Fruit fly (Drosophila melanogaster) whole organism, embryonic: Measurements from ENCODE around the gene CG31360.

Source experiments
- Awh ChIP-seq: fragments of 200-800 bp; sonication (Bioruptor generic); IDR thresholded peaks from 2 replicates; pipeline ENCODE4, ENCODE4 v1.3.6; 2022; ENCODE audit warnings: missing biosample characterization, missing genetic modification characterization
- CG10209 ChIP-seq: fragments of 200-800 bp; sonication (Bioruptor generic); optimal IDR thresholded peaks from 3 replicates; lab custom pipeline; 2017; ENCODE audit warnings: missing biosample characterization, mild to moderate bottlenecking, missing genetic modification characterization, missing genetic modification reagents
- CG10366 ChIP-seq: fragments of 200-800 bp; sonication (Bioruptor generic); IDR thresholded peaks from 2 replicates; pipeline ENCODE4 v1.3.6; 2022; ENCODE audit warnings: missing biosample characterization, missing genetic modification characterization
- CG10565 ChIP-seq: fragments of 200-800 bp; sonication (Bioruptor generic); optimal IDR thresholded peaks from 3 replicates; lab custom pipeline; 2016; ENCODE audit warnings: missing biosample characterization, mild to moderate bottlenecking, missing genetic modification characterization
- CG11093 ChIP-seq: fragments of 200-800 bp; sonication (Bioruptor generic); IDR thresholded peaks from 3 replicates; pipeline ENCODE4 v1.3.6; 2022; ENCODE audit warnings: missing biosample characterization, missing genetic modification characterization
- CG11504 ChIP-seq: fragments of 200-800 bp; sonication (Bioruptor generic); optimal IDR thresholded peaks from 3 replicates; lab custom pipeline; 2019; ENCODE audit warnings: missing biosample characterization, mild to moderate bottlenecking, missing genetic modification characterization, moderate library complexity
- CG12155 ChIP-seq: fragments of 200-800 bp; sonication (Bioruptor generic); optimal IDR thresholded peaks from 3 replicates; lab custom pipeline; 2016; ENCODE audit warnings: missing biosample characterization, missing genetic modification characterization
- CG12299 ChIP-seq: fragments of 200-800 bp; sonication (Bioruptor generic); optimal IDR thresholded peaks from 2 replicates; lab custom pipeline; 2018; ENCODE audit warnings: missing biosample characterization, mild to moderate bottlenecking, missing genetic modification characterization
- CG14710 ChIP-seq: fragments of 200-800 bp; sonication (Bioruptor generic); optimal IDR thresholded peaks from 3 replicates; lab custom pipeline; 2019; ENCODE audit warnings: missing biosample characterization, mild to moderate bottlenecking, missing genetic modification characterization, moderate library complexity
- CG14860 ChIP-seq: fragments of 200-800 bp; sonication (Bioruptor generic); IDR thresholded peaks from 3 replicates; pipeline ENCODE4 v1.3.6; 2022; ENCODE audit warnings: missing biosample characterization, missing genetic modification characterization; ENCODE audit not compliant: partially characterized antibody
- CG15011 ChIP-seq: fragments of 200-800 bp; sonication (Bioruptor generic); optimal IDR thresholded peaks from 3 replicates; lab custom pipeline; 2018; ENCODE audit warnings: missing biosample characterization, mild to moderate bottlenecking, missing genetic modification characterization
- CG15269 ChIP-seq: fragments of 200-800 bp; sonication (Bioruptor generic); optimal IDR thresholded peaks from 2 replicates; lab custom pipeline; 2018; ENCODE audit warnings: missing biosample characterization, mild to moderate bottlenecking, missing genetic modification characterization, moderate library complexity
- CG15514 ChIP-seq: fragments of 200-800 bp; sonication (Bioruptor generic); optimal IDR thresholded peaks from 3 replicates; lab custom pipeline; 2017; ENCODE audit warnings: missing biosample characterization, missing genetic modification characterization, mild to moderate bottlenecking, moderate library complexity, missing genetic modification reagents
- CG15601 ChIP-seq: fragments of 200-800 bp; sonication (Bioruptor generic); optimal IDR thresholded peaks from 3 replicates; lab custom pipeline; 2019; ENCODE audit warnings: missing biosample characterization, mild to moderate bottlenecking, missing genetic modification characterization, moderate library complexity
- CG1603 ChIP-seq: fragments of 200-800 bp; sonication (Bioruptor generic); optimal IDR thresholded peaks from 2 replicates; lab custom pipeline; 2019; ENCODE audit warnings: missing biosample characterization, mild to moderate bottlenecking, missing genetic modification characterization, moderate library complexity
- CG17568 ChIP-seq: fragments of 200-800 bp; sonication (Bioruptor generic); optimal IDR thresholded peaks from 2 replicates; lab custom pipeline; 2018; ENCODE audit warnings: missing biosample characterization, mild to moderate bottlenecking, missing genetic modification characterization, moderate library complexity
- CG18262 ChIP-seq: fragments of 200-800 bp; optimal IDR thresholded peaks from 3 replicates; lab custom pipeline; 2019; ENCODE audit warnings: missing biosample characterization, mild to moderate bottlenecking, missing genetic modification characterization, moderate library complexity
- CG2202 ChIP-seq: fragments of 200-800 bp; sonication (Bioruptor generic); optimal IDR thresholded peaks from 2 replicates; lab custom pipeline; 2018; ENCODE audit warnings: missing biosample characterization, mild to moderate bottlenecking, missing genetic modification characterization
- CG30020 ChIP-seq: fragments of 200-800 bp; optimal IDR thresholded peaks from 2 replicates; lab custom pipeline; 2019; ENCODE audit warnings: missing biosample characterization, mild to moderate bottlenecking, missing genetic modification characterization, moderate library complexity
- CG43689 ChIP-seq: fragments of 200-800 bp; sonication (Bioruptor generic); IDR thresholded peaks from 2 replicates; pipeline ENCODE4 v1.3.6; 2022; ENCODE audit warnings: missing biosample characterization, missing genetic modification characterization
- CG4707 ChIP-seq: fragments of 200-800 bp; sonication (Bioruptor generic); optimal IDR thresholded peaks from 2 replicates; lab custom pipeline; 2018; ENCODE audit warnings: missing biosample characterization, mild to moderate bottlenecking, missing genetic modification characterization, moderate library complexity
- CG6654 ChIP-seq: fragments of 200-800 bp; sonication (Bioruptor generic); optimal IDR thresholded peaks from 2 replicates; lab custom pipeline; 2017; ENCODE audit warnings: missing biosample characterization, mild to moderate bottlenecking, missing genetic modification characterization
- CG7357 ChIP-seq: fragments of 200-800 bp; sonication (Bioruptor generic); IDR thresholded peaks from 3 replicates; pipeline ENCODE4 v1.3.6; 2022; ENCODE audit warnings: missing biosample characterization, missing genetic modification characterization
- CG8089 ChIP-seq: fragments of 200-800 bp; sonication (Bioruptor generic); optimal IDR thresholded peaks from 3 replicates; lab custom pipeline; 2016; ENCODE audit warnings: missing biosample characterization, missing genetic modification characterization
- CG9609 ChIP-seq: fragments of 200-800 bp; sonication (Bioruptor generic); optimal IDR thresholded peaks from 3 replicates; lab custom pipeline; 2016; ENCODE audit warnings: missing biosample characterization, missing genetic modification characterization
- CoRest ChIP-seq: fragments of 200-800 bp; sonication (Bioruptor generic); optimal IDR thresholded peaks from 3 replicates; lab custom pipeline; 2018; ENCODE audit warnings: missing biosample characterization, mild to moderate bottlenecking, missing genetic modification characterization, moderate library complexity
- Hr39 ChIP-seq: fragments of >200 bp; optimal IDR thresholded peaks from 2 replicates; lab custom pipeline; 2017
- Hr51 ChIP-seq, 2 experiments: fragments of 200-800 bp; sonication (Bioruptor generic); optimal IDR thresholded peaks; 2 replicates in 1 of 2; 3 replicates in 1 of 2; lab custom pipeline; 2016 to 2018; ENCODE audit warnings: missing biosample characterization in 2 of 2, missing genetic modification characterization in 2 of 2, mild to moderate bottlenecking in 1 of 2, moderate library complexity in 1 of 2
- Lpt ChIP-seq: fragments of >200 bp; optimal IDR thresholded peaks from 2 replicates; lab custom pipeline; 2018; ENCODE audit warnings: missing biosample characterization, missing genetic modification characterization
- Med ChIP-seq: fragments of 200-800 bp; sonication (Bioruptor generic); peaks from one replicate; lab custom pipeline; 2016; ENCODE audit warnings: missing biosample characterization, missing genetic modification characterization, mild to moderate bottlenecking, inconsistent platforms, moderate library complexity
- NC2β ChIP-seq: fragments of 200-800 bp; sonication (Bioruptor generic); optimal IDR thresholded peaks from 2 replicates; lab custom pipeline; 2016; ENCODE audit warnings: missing biosample characterization, missing genetic modification characterization
- NFAT ChIP-seq: fragments of 200-800 bp; sonication (Bioruptor generic); IDR thresholded peaks from 2 replicates; pipeline ENCODE4 v1.3.6; 2022; ENCODE audit warnings: missing biosample characterization, missing genetic modification characterization
- Vsx1 ChIP-seq: fragments of 200-800 bp; sonication (Bioruptor generic); optimal IDR thresholded peaks from 2 replicates; lab custom pipeline; 2017; ENCODE audit warnings: missing biosample characterization, mild to moderate bottlenecking, missing genetic modification characterization, missing genetic modification reagents
- Xbp1 ChIP-seq: fragments of 200-800 bp; sonication (Bioruptor generic); optimal IDR thresholded peaks from 3 replicates; lab custom pipeline; 2016; ENCODE audit warnings: missing biosample characterization, mild to moderate bottlenecking, missing genetic modification characterization
- YL-1 ChIP-seq: fragments of 200-800 bp; sonication (Bioruptor generic); optimal IDR thresholded peaks from 3 replicates; lab custom pipeline; 2017; ENCODE audit warnings: missing biosample characterization, mild to moderate bottlenecking, missing genetic modification characterization
- abd-A ChIP-seq: fragments of 200-800 bp; sonication (Bioruptor generic); optimal IDR thresholded peaks from 3 replicates; lab custom pipeline; 2019; ENCODE audit warnings: missing biosample characterization, mild to moderate bottlenecking, missing genetic modification characterization, moderate library complexity
- ac ChIP-seq: fragments of 200-800 bp; sonication (Bioruptor generic); optimal IDR thresholded peaks from 3 replicates; lab custom pipeline; 2017; ENCODE audit warnings: missing biosample characterization, mild to moderate bottlenecking, missing genetic modification characterization
- bab2 ChIP-seq: fragments of 200-800 bp; sonication (Bioruptor generic); optimal IDR thresholded peaks from 2 replicates; lab custom pipeline; 2016; ENCODE audit warnings: missing biosample characterization, missing genetic modification characterization
- cg ChIP-seq: fragments of 200-800 bp; sonication (Bioruptor generic); optimal IDR thresholded peaks from 3 replicates; lab custom pipeline; 2019; ENCODE audit warnings: missing biosample characterization, mild to moderate bottlenecking, missing genetic modification characterization, moderate library complexity
- chif ChIP-seq, 2 experiments: fragments of 200-800 bp; sonication (Bioruptor generic); optimal IDR thresholded peaks; 3 replicates each; lab custom pipeline; 2016; ENCODE audit warnings: missing biosample characterization in 2 of 2, missing genetic modification characterization in 2 of 2
- chn ChIP-seq: fragments of 200-800 bp; sonication (Bioruptor generic); optimal IDR thresholded peaks from 2 replicates; lab custom pipeline; 2016; ENCODE audit warnings: missing biosample characterization, missing genetic modification characterization
- emc ChIP-seq: fragments of 200-800 bp; sonication (Bioruptor generic); optimal IDR thresholded peaks from 2 replicates; lab custom pipeline; 2016; ENCODE audit warnings: missing biosample characterization, missing genetic modification characterization
- gcm2 ChIP-seq: fragments of 200-800 bp; sonication (Bioruptor generic); optimal IDR thresholded peaks from 2 replicates; lab custom pipeline; 2016; ENCODE audit warnings: missing biosample characterization, missing genetic modification characterization
- gfzf ChIP-seq: fragments of 200-800 bp; sonication (Bioruptor generic); optimal IDR thresholded peaks from 2 replicates; lab custom pipeline; 2016; ENCODE audit warnings: missing biosample characterization, mild to moderate bottlenecking, missing genetic modification characterization, moderate library complexity
- jing ChIP-seq: fragments of 200-800 bp; sonication (Bioruptor generic); optimal IDR thresholded peaks from 2 replicates; lab custom pipeline; 2018; ENCODE audit warnings: missing biosample characterization, mild to moderate bottlenecking, missing genetic modification characterization
- pb ChIP-seq: fragments of 200-800 bp; sonication (Bioruptor generic); optimal IDR thresholded peaks from 3 replicates; lab custom pipeline; 2016; ENCODE audit warnings: missing biosample characterization, missing genetic modification characterization
- slou ChIP-seq: fragments of 200-800 bp; sonication (Bioruptor generic); optimal IDR thresholded peaks from 3 replicates; lab custom pipeline; 2016; ENCODE audit warnings: missing biosample characterization, missing genetic modification characterization
- so ChIP-seq: fragments of 200-800 bp; sonication (Bioruptor generic); IDR thresholded peaks from 3 replicates; pipeline ENCODE4 v1.3.6; 2022; ENCODE audit warnings: missing biosample characterization, missing genetic modification characterization
- tna ChIP-seq: fragments of 200-800 bp; sonication (Bioruptor generic); IDR thresholded peaks from 2 replicates; pipeline ENCODE4 v1.3.6; 2022; ENCODE audit warnings: missing biosample characterization, missing genetic modification characterization; ENCODE audit not compliant: partially characterized antibody
- toy ChIP-seq: fragments of 200-800 bp; sonication (Bioruptor generic); IDR thresholded peaks from 2 replicates; pipeline ENCODE4 v1.3.6; 2022; ENCODE audit warnings: missing biosample characterization, missing genetic modification characterization
- yki ChIP-seq: fragments of >200 bp; optimal IDR thresholded peaks from 3 replicates; lab custom pipeline; 2018

CG31360 gene

DNA sequence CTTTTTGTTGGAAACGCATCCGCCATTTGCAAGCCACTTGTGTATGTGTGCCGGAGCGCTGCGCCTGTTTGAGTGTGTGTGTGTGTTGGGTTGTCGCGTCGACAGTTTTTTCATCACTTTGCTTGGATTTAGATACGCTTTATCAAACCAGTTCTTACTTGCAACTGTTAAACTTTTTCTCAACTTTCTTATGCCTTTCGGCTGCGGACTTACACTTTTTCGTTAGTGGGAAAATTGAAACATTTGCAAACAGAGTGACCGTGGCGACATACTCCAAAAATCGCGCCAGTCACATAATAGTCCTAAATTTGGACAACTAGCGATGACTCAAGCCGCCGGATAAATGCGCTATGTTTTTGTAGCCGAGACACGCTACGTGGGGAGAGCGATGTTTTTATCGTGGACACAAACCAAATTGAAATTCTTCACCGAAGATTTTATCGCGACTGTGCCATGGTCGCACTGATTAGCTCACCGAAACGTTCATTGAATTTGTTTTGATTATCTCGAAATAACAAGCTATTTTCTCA, 2.6 kb upstream of the CG31360 start, which contains the start of the genes alt and CG7655 (continued):
- TF ChIP-seq abd-A (tag; lab: Kevin White, UChicago), result no peak
- TF ChIP-seq chif (GFP tag; optimal IDR thresholded peaks at IDR 0.05; lab: Kevin White, UChicago), result no peak
- no peak for TF ChIP-seq gcm2 (GFP tag; lab: Kevin White, UChicago)
- peak; percentile 93 for TF ChIP-seq CG1603
- TF ChIP-seq so (GFP tag; lab: Robert Waterston, UW), result no peak
- TF ChIP-seq CG15601 (tag; lab: Kevin White, UChicago), result peak; percentile 72
- peak; percentile 34 for TF ChIP-seq CoRest (tag; lab: Kevin White, UChicago)
- TF ChIP-seq NC2β (GFP tag; lab: Kevin White, UChicago), result peak; percentile 64
- no peak for TF ChIP-seq CG17568 (GFP tag; lab: Kevin White, UChicago)
- TF ChIP-seq CG15269, result no peak
- TF ChIP-seq Hr51 (GFP tag; optimal IDR thresholded peaks at IDR 0.05; lab: Kevin White, UChicago), result no peak
- TF ChIP-seq pb (GFP tag; lab: Kevin White, UChicago), result peak; percentile 26
- TF ChIP-seq emc, result no peak
- no peak for TF ChIP-seq CG43689 (GFP tag; lab: Robert Waterston, UW)
- no peak for TF ChIP-seq CG10209 (GFP tag; lab: Kevin White, UChicago)
- no peak for TF ChIP-seq CG10565 (GFP tag; lab: Kevin White, UChicago)
- peak; percentile 24 for TF ChIP-seq CG9609 (GFP tag; lab: Kevin White, UChicago)
- no peak for TF ChIP-seq chn (GFP tag; lab: Kevin White, UChicago)
- no peak for TF ChIP-seq CG15011
- TF ChIP-seq ac, result no peak
- no peak for TF ChIP-seq slou (GFP tag; lab: Kevin White, UChicago)
- TF ChIP-seq CG6654 (GFP tag; lab: Kevin White, UChicago), result no peak
- TF ChIP-seq CG18262 (tag; lab: Kevin White, UChicago), result no peak
- peak; percentile 91 for TF ChIP-seq Vsx1 (GFP tag; lab: Kevin White, UChicago)
- peak; percentile 43 for TF ChIP-seq Xbp1 (GFP tag; lab: Kevin White, UChicago)
- TF ChIP-seq CG10366, result no peak
- TF ChIP-seq CG12299 (tag; lab: Kevin White, UChicago), result peak; percentile 23
- TF ChIP-seq CG8089 (GFP tag; lab: Kevin White, UChicago), result no peak
- TF ChIP-seq CG14710 (tag; lab: Kevin White, UChicago), result peak; percentile 76
- peak; percentile 2 for TF ChIP-seq CG30020
- TF ChIP-seq Med (GFP tag; lab: Kevin White, UChicago), result peak; percentile 91
- no peak for TF ChIP-seq yki (lab: Kevin White, UChicago)
- TF ChIP-seq toy, result no peak
- peak; percentile 8 for TF ChIP-seq CG2202 (tag; lab: Kevin White, UChicago)
- no peak for TF ChIP-seq CG4707 (GFP tag; lab: Kevin White, UChicago)
- TF ChIP-seq Lpt (GFP tag; lab: Kevin White, UChicago), result no peak
- peak; percentile 10 for TF ChIP-seq CG12155 (GFP tag; lab: Kevin White, UChicago)
- no peak for TF ChIP-seq jing (GFP tag; lab: Kevin White, UChicago)
- TF ChIP-seq Hr39 (lab: Kevin White, UChicago), result no peak
- TF ChIP-seq NFAT (GFP tag; lab: Robert Waterston, UW), result no peak
- no peak for TF ChIP-seq CG14860 (GFP tag; lab: Robert Waterston, UW)
- TF ChIP-seq YL-1 (GFP tag; lab: Kevin White, UChicago), result peak; percentile 61
- peak; percentile 100 for TF ChIP-seq gfzf (GFP tag; lab: Kevin White, UChicago)
- no peak for TF ChIP-seq CG11504
- no peak for TF ChIP-seq Awh (GFP tag; lab: Robert Waterston, UW)
- no peak for TF ChIP-seq CG11093 (GFP tag; lab: Robert Waterston, UW)
- TF ChIP-seq CG7357 (GFP tag; lab: Robert Waterston, UW), result no peak
- TF ChIP-seq tna, result no peak
- peak; percentile 88 for TF ChIP-seq CG15514 (GFP tag; lab: Kevin White, UChicago)
- no peak for TF ChIP-seq bab2 (GFP tag; lab: Kevin White, UChicago)
- TF ChIP-seq cg, result peak; percentile 85
